Worm (Caenorhabditis elegans): Measurements from ENCODE around the gene lsm-3.

The lsm-3 gene

DNA sequence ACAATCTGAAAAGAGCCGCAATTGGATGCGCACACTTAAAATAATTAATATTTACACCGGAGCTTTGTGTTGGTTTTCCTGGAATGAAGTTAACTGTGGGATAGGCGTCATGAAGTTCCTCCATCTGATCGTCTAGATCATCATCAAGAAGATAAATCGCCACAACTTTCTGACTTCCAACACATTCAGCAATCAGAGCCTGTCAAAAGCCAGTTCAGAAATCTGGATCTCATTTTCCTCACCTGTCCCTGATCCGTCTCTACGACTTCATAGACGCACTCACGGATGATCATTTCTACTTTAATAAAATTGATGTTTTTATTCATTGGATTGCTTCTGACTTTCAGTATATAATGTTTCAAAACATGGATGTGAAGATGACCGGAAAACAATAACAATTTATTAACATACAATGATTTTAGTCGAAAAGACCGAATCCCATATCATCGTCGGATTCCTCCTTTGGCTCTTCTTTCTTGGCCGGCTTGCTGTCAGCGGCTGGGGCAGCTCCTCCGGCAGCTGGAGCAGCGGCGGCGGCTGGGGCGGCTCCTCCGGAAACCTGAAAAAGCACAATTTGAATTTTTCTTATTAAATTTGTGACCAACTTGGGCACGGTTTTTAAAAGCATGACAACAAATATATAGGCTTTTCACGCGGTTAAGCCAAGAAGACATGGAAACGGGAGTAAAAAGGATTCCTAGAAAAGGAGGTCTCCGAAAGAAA is 17.7 kb upstream of the lsm-3 start, which contains the start of gene agt-1 (continued):
- TF ChIP-seq bed-2 (GFP tag; IDR thresholded peaks at IDR 0.05) (no peak), rcor-1 (GFP tag; IDR thresholded peaks at IDR 0.05) (peak; percentile 64), C17E4.6 (GFP tag; IDR thresholded peaks at IDR 0.05) (no peak), gei-17 (GFP tag; optimal IDR thresholded peaks at IDR 0.05) (no peak), nfya-1 (tag; optimal IDR thresholded peaks at IDR 0.05; ENCODE audit: borderline replicate concordance, insufficient read depth) (no peak), nhr-80 (tag; optimal IDR thresholded peaks at IDR 0.05) (no peak), ztf-26 (tag; optimal IDR thresholded peaks at IDR 0.05) (no peak), nhr-90 (tag; optimal IDR thresholded peaks at IDR 0.05) (no peak), let-526 (GFP tag; IDR thresholded peaks at IDR 0.05) (no peak), ztf-25 (GFP tag; IDR thresholded peaks at IDR 0.05) (no peak), let-607 (tag; optimal IDR thresholded peaks at IDR 0.05) (no peak), hrde-1 (tag; optimal IDR thresholded peaks at IDR 0.05; ENCODE audit: borderline replicate concordance) (peak; percentile 33), ama-1 (optimal IDR thresholded peaks at IDR 0.05) (no peak), ama-1 (GFP tag; optimal IDR thresholded peaks at IDR 0.05) (peak in 1 of 2 experiments; percentile 60), D2030.7 (GFP tag; IDR thresholded peaks at IDR 0.05) (no peak), nhr-179 (tag; optimal IDR thresholded peaks at IDR 0.05) (no peak), B0336.3 (GFP tag; IDR thresholded peaks at IDR 0.05) (peak; percentile 68), madf-3 (GFP tag; IDR thresholded peaks at IDR 0.05) (no peak), hmg-1.2 (GFP tag; IDR thresholded peaks at IDR 0.05) (no peak), him-1 (tag; optimal IDR thresholded peaks at IDR 0.05) (no peak), mel-28 (tag; optimal IDR thresholded peaks at IDR 0.05; ENCODE audit: borderline replicate concordance) (no peak), egl-18 (GFP tag; IDR thresholded peaks at IDR 0.05) (no peak), ztf-3 (GFP tag; optimal IDR thresholded peaks at IDR 0.05) (no peak), F23B12.7 (tag; optimal IDR thresholded peaks at IDR 0.05; ENCODE audit: insufficient read depth) (no peak), hmg-20 (GFP tag; IDR thresholded peaks at IDR 0.05) (no peak), B0019.2 (GFP tag; conservative IDR thresholded peaks at IDR 0.05) (no peak), lir-1 (GFP tag; conservative IDR thresholded peaks at IDR 0.05) (no peak), dpl-1 (GFP tag; optimal IDR thresholded peaks at IDR 0.05) (no peak), lsl-1 (GFP tag; optimal IDR thresholded peaks at IDR 0.05) (peak; percentile 5)

DNA sequence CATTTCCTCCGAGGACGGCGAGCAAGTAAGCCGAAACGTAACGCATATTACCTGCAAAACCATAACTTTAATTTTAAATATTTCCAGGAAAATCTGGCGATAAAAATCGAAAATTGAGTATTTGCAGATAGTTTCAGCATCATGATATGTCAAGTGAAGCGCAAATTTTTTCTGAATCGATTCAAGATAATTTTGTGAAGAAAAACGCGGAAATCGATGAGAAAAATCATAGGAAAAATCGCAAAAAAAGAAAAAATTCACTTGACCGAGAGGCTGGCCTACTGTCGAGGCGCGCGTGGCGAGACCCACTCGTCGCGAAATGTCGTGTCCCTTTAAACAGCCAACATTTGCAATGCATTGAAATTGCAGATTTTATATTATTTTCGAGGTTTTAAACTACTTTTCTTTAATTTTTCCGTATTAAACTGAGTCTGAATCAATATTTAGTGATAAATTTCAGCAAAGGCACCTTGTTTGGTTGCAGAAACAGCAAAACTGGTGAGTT is 16.7 kb upstream of the lsm-3 start, which contains the start of the genes rla-2, popl-7 and Y62E10A.24:
Gene rla-2 (minus strand): TSS at position 51 of the 505 bp plus-strand sequence.
Gene popl-7 (plus strand): TSS at position 455 of the 505 bp plus-strand sequence.
Gene Y62E10A.24 (plus strand): TSS at position 476 of the 505 bp plus-strand sequence.
- TF ChIP-seq ekl-4 (GFP tag; IDR thresholded peaks at IDR 0.05) (no peak), F33H1.4 (GFP tag; IDR thresholded peaks at IDR 0.05) (peak; percentile 79), F23B12.7 (tag; optimal IDR thresholded peaks at IDR 0.05; ENCODE audit: insufficient read depth) (peak; percentile 27), madf-3 (GFP tag; IDR thresholded peaks at IDR 0.05) (no peak), nfya-2 (GFP tag; IDR thresholded peaks at IDR 0.05) (no peak), snpc-4 (GFP tag; optimal IDR thresholded peaks at IDR 0.05) (no peak), snpc-4 (tag; optimal IDR thresholded peaks at IDR 0.05) (peak in 1 of 4 experiments; percentile 3), madf-6 (GFP tag; IDR thresholded peaks at IDR 0.05) (peak; percentile 12; the same call in 1 of the 2 replicates)

DNA sequence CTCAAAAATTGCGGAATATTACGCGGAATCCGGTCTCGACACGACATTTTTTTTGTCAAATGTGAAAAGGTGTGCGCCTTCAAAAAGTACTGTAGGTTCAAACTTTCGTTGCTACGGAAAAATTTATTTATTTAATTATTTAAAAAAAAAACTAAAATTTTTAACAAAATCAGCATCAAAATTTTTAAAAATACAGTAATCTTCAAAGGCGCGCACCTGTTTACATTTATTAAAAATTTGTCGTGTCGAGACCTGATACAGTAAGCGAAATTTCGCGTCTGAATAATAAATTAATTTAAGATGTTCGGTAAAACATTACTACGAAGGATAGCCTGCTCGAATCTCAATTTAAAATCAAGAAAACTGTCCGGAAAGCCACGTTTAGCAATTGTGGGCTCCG is 15.3 kb upstream of the lsm-3 start, which contains the start of gene Y62E10A.6:
Gene Y62E10A.6 (plus strand): TSS at position 301 of the 400 bp plus-strand sequence.
- TF ChIP-seq F33H1.4 (GFP tag; IDR thresholded peaks at IDR 0.05) (no peak), lsl-1 (GFP tag; optimal IDR thresholded peaks at IDR 0.05) (peak; percentile 6), ztf-18 (tag; optimal IDR thresholded peaks at IDR 0.05) (peak; percentile 14)
